Worm (Caenorhabditis elegans) whole organism, L1 larva: ENCODE results near the gene F31F6.1.

Source experiments
- ama-1 ChIP-seq: fragments of 150-350 bp; optimal IDR thresholded peaks from 2 replicates; lab custom pipeline; 2014
- egl-27 ChIP-seq, 2 experiments: fragments of 150-350 bp in 1 of 2; sonication (generic microtip); optimal IDR thresholded peaks; 3 replicates each; lab custom pipeline; 2017 to 2018; ENCODE audit warnings: missing biosample characterization in 2 of 2, missing genetic modification characterization in 2 of 2, missing genetic modification reagents in 2 of 2
- fos-1 ChIP-seq: fragments of 150-350 bp; optimal IDR thresholded peaks from 2 replicates; lab custom pipeline; 2014; ENCODE audit warnings: missing biosample characterization, missing genetic modification characterization
- irx-1 ChIP-seq: sonication (generic microtip); optimal IDR thresholded peaks from 2 replicates; lab custom pipeline; 2016; ENCODE audit warnings: missing genetic modification characterization, missing compliant biosample characterization
- lin-14 ChIP-seq: fragments of 200-800 bp; sonication (Bioruptor generic); optimal IDR thresholded peaks from 2 replicates; lab custom pipeline; 2018; ENCODE audit warnings: mild to moderate bottlenecking, missing genetic modification characterization, moderate library complexity, missing compliant biosample characterization
- mep-1 ChIP-seq: fragments of 150-350 bp; optimal IDR thresholded peaks from 2 replicates; lab custom pipeline; 2014; ENCODE audit warnings: missing biosample characterization, missing genetic modification characterization
- nhr-76 ChIP-seq: sonication (generic microtip); optimal IDR thresholded peaks from 2 replicates; lab custom pipeline; 2017; ENCODE audit warnings: missing biosample characterization, missing genetic modification characterization
- nhr-77 ChIP-seq: fragments of 150-350 bp; optimal IDR thresholded peaks from 2 replicates; lab custom pipeline; 2014; ENCODE audit warnings: missing biosample characterization, missing genetic modification characterization
- zag-1 ChIP-seq: fragments of 150-350 bp; optimal IDR thresholded peaks from 2 replicates; lab custom pipeline; 2014; ENCODE audit warnings: missing biosample characterization, missing genetic modification characterization
- zip-4 ChIP-seq: fragments of 200-800 bp; sonication (Bioruptor generic); optimal IDR thresholded peaks from 2 replicates; lab custom pipeline; 2018; ENCODE audit warnings: mild to moderate bottlenecking, missing genetic modification characterization, moderate library complexity, missing compliant biosample characterization

DNA sequence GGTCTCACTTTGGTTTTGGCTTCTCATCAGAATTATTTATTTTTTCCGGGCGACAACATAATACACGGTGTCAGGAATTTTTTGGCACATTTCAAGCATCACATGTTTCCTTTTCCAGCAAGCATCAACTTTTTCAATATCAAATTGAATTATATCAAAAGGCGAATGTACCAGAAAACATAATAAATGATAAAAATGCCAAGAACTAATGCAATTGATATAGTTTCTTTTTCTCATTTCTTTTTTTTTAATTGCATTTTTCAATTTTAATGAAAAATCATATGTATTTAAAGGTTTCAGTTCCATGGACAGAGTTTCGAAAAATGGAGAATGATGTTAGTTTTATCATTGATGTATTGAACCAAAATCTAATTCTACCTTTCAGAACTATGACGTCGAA is 36.6 kb downstream of the F31F6.1 start, which contains the start of gene dpf-2:
- TF ChIP-seq nhr-77 (no peak), fos-1 (tag; lab: Kevin White, UChicago) (no peak), lin-14 (no peak), nhr-76 (no peak), zip-4 (GFP tag; lab: Kevin White, UChicago) (no peak), ama-1 (lab: Kevin White, UChicago) (no peak), mep-1 (no peak), irx-1 (tag; lab: Kevin White, UChicago) (no peak), zag-1 (tag; lab: Kevin White, UChicago) (no peak), egl-27 (tag; optimal IDR thresholded peaks at IDR 0.05; lab: Kevin White, UChicago) (no peak)
